Fruit fly (Drosophila melanogaster) Kc167 (cell line): ENCODE results near the gene SelT.

Source experiments
- Myc ChIP-seq: fragments of >200 bp; optimal IDR thresholded peaks from 2 replicates; lab custom pipeline; 2017; ENCODE audit warnings: missing external identifiers
- Sin3A ChIP-seq: fragments of >200 bp; optimal IDR thresholded peaks from 2 replicates; lab custom pipeline; 2018; ENCODE audit warnings: missing external identifiers
- h ChIP-seq: fragments of >200 bp; optimal IDR thresholded peaks from 3 replicates; lab custom pipeline; 2018; ENCODE audit warnings: missing external identifiers
- psq ChIP-seq: fragments of >200 bp; optimal IDR thresholded peaks from 2 replicates; lab custom pipeline; 2017; ENCODE audit warnings: missing external identifiers
- ttk ChIP-seq: sonication (Bioruptor generic); optimal IDR thresholded peaks from 2 replicates; lab custom pipeline; 2017; ENCODE audit warnings: missing external identifiers

DNA sequence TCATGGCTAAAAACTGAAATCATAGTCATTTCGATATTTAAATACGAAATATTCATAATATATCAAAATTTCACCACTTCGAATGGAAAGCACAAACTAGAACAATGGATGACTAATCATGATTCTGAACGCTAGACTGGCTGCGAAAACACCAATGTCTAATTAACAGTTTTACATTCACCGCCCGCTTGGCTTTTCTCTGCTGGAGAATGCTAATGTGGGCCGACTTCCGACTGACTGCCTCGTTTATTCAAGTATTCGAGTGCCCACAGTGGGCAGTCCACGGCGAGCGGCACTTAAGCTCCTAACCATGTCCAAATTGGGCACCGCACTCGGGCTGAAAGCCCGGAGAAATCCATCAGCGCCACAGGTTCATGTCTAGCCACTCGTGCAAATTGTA, 8.7 kb upstream of the SelT start:
- TF ChIP-seq Myc (lab: Kevin White, UChicago) (no peak), h (lab: Kevin White, UChicago) (no peak), ttk (no peak), psq (no peak), Sin3A (lab: Kevin White, UChicago) (no peak)
